Fruit fly (Drosophila melanogaster) whole organism: Measurements from ENCODE around the gene CG13063.

Source experiments
- CG8478 ChIP-seq: fragments of >200 bp; optimal IDR thresholded peaks from 2 replicates; lab custom pipeline; 2018; ENCODE audit warnings: inconsistent platforms
- EcR ChIP-seq, 2 experiments: fragments of >200 bp; optimal IDR thresholded peaks; 2 replicates each; lab custom pipeline; 2017; ENCODE audit warnings: missing biosample characterization in 2 of 2, missing genetic modification characterization in 2 of 2, missing genetic modification reagents in 2 of 2
- psq ChIP-seq: fragments of >200 bp; optimal IDR thresholded peaks from 2 replicates; lab custom pipeline; 2017

dm6 chr3L:16309972-16310371 lies 3.6 kb downstream of the CG13063 start:
- TF ChIP-seq CG8478 (lab: Kevin White, UChicago) (no peak), EcR (GFP tag; optimal IDR thresholded peaks at IDR 0.05; lab: Kevin White, UChicago) (no peak), psq (lab: Kevin White, UChicago) (no peak)
